Worm (Caenorhabditis elegans) whole organism, dauer: Measurements from ENCODE around the gene cyp-33C3.

Experiments
- unc-62 ChIP-seq: sonication (generic microtip); optimal IDR thresholded peaks from 2 replicates; lab custom pipeline; 2017; ENCODE audit warnings: missing biosample characterization, missing genetic modification reagents, missing genetic modification characterization

Gene cyp-33C3

ce11 chrV:2277260-2277659 is 34.7 kb downstream of the cyp-33C3 start:
- TF ChIP-seq unc-62 (GFP tag; lab: Kevin White, UChicago), result no peak

- TF ChIP-seq unc-62 (GFP tag; lab: Kevin White, UChicago), result no peak
Measured at ce11 chrV:2278052-2278451, 35.5 kb downstream of the cyp-33C3 start, which contains the start of gene nhr-59. nhr-59 (minus strand) TSS chrV:2278265.

DNA sequence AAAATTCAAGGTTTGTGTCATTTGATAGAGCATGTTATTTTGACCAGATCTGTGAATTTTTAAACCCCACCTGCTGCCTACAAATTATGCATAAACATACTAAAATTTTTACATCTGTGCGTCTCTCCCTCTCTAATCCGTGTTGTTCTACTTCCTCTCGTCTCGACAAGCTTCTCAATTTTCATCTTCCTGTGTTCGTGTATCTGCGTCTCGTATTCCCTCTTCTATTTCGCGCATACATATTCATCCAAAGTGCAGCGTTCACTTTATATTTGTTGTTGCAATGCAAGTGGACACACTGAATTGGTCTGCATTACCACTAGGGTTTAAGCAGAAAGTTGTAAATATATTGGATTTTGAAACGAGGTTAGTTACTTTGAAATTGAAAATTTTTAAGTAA is 36.0 kb downstream of the cyp-33C3 start, which contains the start of gene fbxa-137:
Gene fbxa-137, plus strand, starts transcription at position 274 of the 400 bp plus-strand sequence.
- no peak for TF ChIP-seq unc-62 (GFP tag; lab: Kevin White, UChicago)

DNA sequence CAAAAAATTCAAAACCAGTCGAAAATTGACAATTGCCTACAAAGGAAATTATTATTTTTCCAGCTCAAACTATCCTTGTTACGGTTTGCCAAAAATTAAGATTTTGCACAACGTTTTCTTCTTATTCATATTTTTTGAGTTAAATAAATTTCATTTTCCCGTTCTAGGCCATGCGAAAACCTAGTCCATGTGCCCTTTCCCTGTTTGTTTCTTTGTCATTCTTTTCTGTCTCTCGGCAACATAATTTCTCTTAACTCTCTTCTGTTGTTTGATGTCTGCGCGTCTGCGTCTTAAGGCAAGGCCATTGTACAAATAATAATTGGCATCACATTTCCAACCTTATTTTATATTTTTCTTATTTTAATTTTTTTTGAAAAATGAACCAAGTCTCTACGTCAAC is 38.9 kb downstream of the cyp-33C3 start, which contains the start of gene nhr-228:
Gene nhr-228, plus strand, starts transcription at position 261 of the 400 bp plus-strand sequence.
- no peak for TF ChIP-seq unc-62 (GFP tag; lab: Kevin White, UChicago)

- no peak for TF ChIP-seq unc-62 (GFP tag; lab: Kevin White, UChicago)
Measured at ce11 chrV:2285107-2285506, 42.5 kb downstream of the cyp-33C3 start, which contains the start of gene nhr-227. nhr-227 (plus strand) TSS chrV:2285432.

DNA sequence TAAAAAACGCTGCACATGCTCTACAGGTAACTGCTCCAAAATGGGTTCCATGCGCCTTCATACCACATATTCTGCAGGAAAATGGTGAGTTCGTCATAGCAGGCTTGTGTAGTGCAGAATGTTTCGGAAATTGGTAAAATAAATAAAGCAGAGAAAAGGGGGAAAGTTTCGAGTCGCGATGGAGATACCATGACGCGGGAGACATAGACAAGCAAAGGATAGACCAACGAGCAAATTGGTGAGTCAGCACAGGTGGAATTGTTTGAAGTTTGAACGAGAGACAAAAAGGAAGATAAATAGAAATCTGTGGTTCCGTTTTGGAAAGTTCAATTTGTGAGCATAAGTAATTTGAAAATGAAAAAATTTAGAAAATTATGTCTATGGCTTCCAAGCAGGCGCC is 47.8 kb downstream of the cyp-33C3 start, which contains the start of gene nhr-225:
Gene nhr-225, minus strand, starts transcription at position 146 of the 400 bp plus-strand sequence.
- TF ChIP-seq unc-62 (GFP tag; lab: Kevin White, UChicago), result no peak

ce11 chrV:2292240-2292639 is 49.7 kb downstream of the cyp-33C3 start, which contains the start of gene nhr-115:
nhr-115 (plus strand) TSS chrV:2292540.
- TF ChIP-seq unc-62 (GFP tag; lab: Kevin White, UChicago), result no peak
